Fruit fly (Drosophila melanogaster) whole organism, embryonic: ENCODE measurements around the gene Rpn2.

Experiments used
- Adf1 ChIP-seq: fragments of 200-800 bp; sonication (Bioruptor generic); IDR thresholded peaks from 2 replicates; pipeline ENCODE4 v1.3.6; 2022; ENCODE audit warnings: missing biosample characterization, missing genetic modification characterization
- CG10543 ChIP-seq: fragments of 200-800 bp; sonication (Bioruptor generic); optimal IDR thresholded peaks from 3 replicates; lab custom pipeline; 2017; ENCODE audit warnings: missing biosample characterization, mild to moderate bottlenecking, missing genetic modification characterization, moderate library complexity
- CG1602 ChIP-seq: fragments of 200-800 bp; sonication (Bioruptor generic); optimal IDR thresholded peaks from 3 replicates; lab custom pipeline; 2016; ENCODE audit warnings: missing biosample characterization, missing genetic modification characterization
- CG18599 ChIP-seq: fragments of 200-800 bp; sonication (Bioruptor generic); optimal IDR thresholded peaks from 3 replicates; lab custom pipeline; 2017; ENCODE audit warnings: missing biosample characterization, missing genetic modification characterization, mild to moderate bottlenecking, moderate library complexity, missing genetic modification reagents
- CG2678 ChIP-seq: fragments of 200-800 bp; sonication (Bioruptor generic); optimal IDR thresholded peaks from 3 replicates; lab custom pipeline; 2019; ENCODE audit warnings: missing biosample characterization, mild to moderate bottlenecking, missing genetic modification characterization, moderate library complexity
- CG30431 ChIP-seq: fragments of 200-800 bp; sonication (Bioruptor generic); optimal IDR thresholded peaks from 2 replicates; lab custom pipeline; 2017; ENCODE audit warnings: missing biosample characterization, missing genetic modification characterization
- CG3065 ChIP-seq: fragments of 200-800 bp; sonication (Bioruptor generic); optimal IDR thresholded peaks from 2 replicates; lab custom pipeline; 2016; ENCODE audit warnings: missing biosample characterization, missing genetic modification characterization
- CG34376 ChIP-seq: fragments of 200-800 bp; sonication (Bioruptor generic); optimal IDR thresholded peaks from 2 replicates; lab custom pipeline; 2018; ENCODE audit warnings: missing biosample characterization, mild to moderate bottlenecking, missing genetic modification characterization
- CG34422 ChIP-seq: fragments of 200-800 bp; sonication (Bioruptor generic); IDR thresholded peaks from 3 replicates; pipeline ENCODE4 v1.3.6; 2022; ENCODE audit warnings: missing biosample characterization, missing genetic modification characterization
- CG5245 ChIP-seq: fragments of 200-800 bp; sonication (Bioruptor generic); optimal IDR thresholded peaks from 3 replicates; lab custom pipeline; 2016; ENCODE audit warnings: missing biosample characterization, missing genetic modification characterization
- CG5953 ChIP-seq: fragments of 200-800 bp; sonication (Bioruptor generic); IDR thresholded peaks from 2 replicates; pipeline ENCODE4 v1.3.6; 2022; ENCODE audit warnings: missing biosample characterization, missing genetic modification characterization
- CG8765 ChIP-seq: fragments of 200-800 bp; sonication (Bioruptor generic); IDR thresholded peaks from 2 replicates; pipeline ENCODE4 v1.3.6; 2022; ENCODE audit warnings: missing biosample characterization, missing genetic modification characterization
- Dip2 ChIP-seq: fragments of 200-800 bp; sonication (Bioruptor generic); IDR thresholded peaks from 2 replicates; pipeline ENCODE4 v1.3.6; 2022; ENCODE audit warnings: missing biosample characterization, missing genetic modification characterization
- Ets65A ChIP-seq: fragments of 200-800 bp; sonication (Bioruptor generic); peaks from one replicate; lab custom pipeline; 2016; ENCODE audit warnings: missing biosample characterization, missing genetic modification characterization
- GATAe ChIP-seq: fragments of 200-800 bp; sonication (Bioruptor generic); conservative IDR thresholded peaks from 2 replicates; pipeline ENCODE4 v1.3.6; 2022; ENCODE audit warnings: missing biosample characterization, missing genetic modification characterization
- Gsc ChIP-seq: fragments of 200-800 bp; sonication (Bioruptor generic); IDR thresholded peaks from 2 replicates; pipeline ENCODE4 v1.3.6; 2022; ENCODE audit warnings: missing biosample characterization, missing genetic modification characterization
- Hey ChIP-seq: fragments of 200-800 bp; sonication (Bioruptor generic); optimal IDR thresholded peaks from 3 replicates; lab custom pipeline; 2018; ENCODE audit warnings: missing biosample characterization, mild to moderate bottlenecking, missing genetic modification characterization
- HmgZ ChIP-seq: fragments of 200-800 bp; sonication (Bioruptor generic); optimal IDR thresholded peaks from 2 replicates; lab custom pipeline; 2018; ENCODE audit warnings: missing biosample characterization, mild to moderate bottlenecking, missing genetic modification characterization
- Hr3 ChIP-seq: fragments of 200-800 bp; sonication (Bioruptor generic); optimal IDR thresholded peaks from 3 replicates; lab custom pipeline; 2016; ENCODE audit warnings: missing biosample characterization, missing genetic modification characterization
- Jarid2 ChIP-seq: fragments of 200-800 bp; sonication (Bioruptor generic); optimal IDR thresholded peaks from 3 replicates; lab custom pipeline; 2017; ENCODE audit warnings: mild to moderate bottlenecking, missing biosample characterization, missing genetic modification reagents, missing genetic modification characterization
- Kr ChIP-seq: fragments of 200-800 bp; sonication (Bioruptor generic); optimal IDR thresholded peaks from 2 replicates; lab custom pipeline; 2017; ENCODE audit warnings: missing biosample characterization, mild to moderate bottlenecking, missing genetic modification characterization
- Meics ChIP-seq: fragments of 200-800 bp; sonication (Bioruptor generic); optimal IDR thresholded peaks from 2 replicates; lab custom pipeline; 2017; ENCODE audit warnings: missing biosample characterization, mild to moderate bottlenecking, missing genetic modification characterization
- NK7.1 ChIP-seq: fragments of 200-800 bp; sonication (Bioruptor generic); optimal IDR thresholded peaks from 3 replicates; lab custom pipeline; 2016; ENCODE audit warnings: missing biosample characterization, missing genetic modification characterization
- Oli ChIP-seq: fragments of 200-800 bp; sonication (Bioruptor generic); optimal IDR thresholded peaks from 2 replicates; lab custom pipeline; 2018; ENCODE audit warnings: missing biosample characterization, mild to moderate bottlenecking, missing genetic modification characterization, moderate library complexity
- Sox102F ChIP-seq: fragments of 200-800 bp; sonication (Bioruptor generic); optimal IDR thresholded peaks from 2 replicates; lab custom pipeline; 2018; ENCODE audit warnings: missing biosample characterization, mild to moderate bottlenecking, missing genetic modification characterization, moderate library complexity
- Tbp ChIP-seq: fragments of >200 bp; optimal IDR thresholded peaks from 2 replicates; lab custom pipeline; 2018; ENCODE audit warnings: missing biosample characterization, missing genetic modification characterization
- Vsx1 ChIP-seq: fragments of 200-800 bp; sonication (Bioruptor generic); optimal IDR thresholded peaks from 2 replicates; lab custom pipeline; 2017; ENCODE audit warnings: missing biosample characterization, mild to moderate bottlenecking, missing genetic modification characterization, missing genetic modification reagents
- ab ChIP-seq: fragments of 200-800 bp; sonication (Bioruptor generic); optimal IDR thresholded peaks from 2 replicates; lab custom pipeline; 2016; ENCODE audit warnings: missing biosample characterization, missing genetic modification characterization
- bigmax ChIP-seq: fragments of 200-800 bp; sonication (Bioruptor generic); optimal IDR thresholded peaks from 2 replicates; lab custom pipeline; 2018; ENCODE audit warnings: missing biosample characterization, mild to moderate bottlenecking, missing genetic modification characterization
- ci ChIP-seq: fragments of 200-800 bp; sonication (Bioruptor generic); IDR thresholded peaks from 3 replicates; pipeline ENCODE4 v1.3.6; 2022; ENCODE audit warnings: missing biosample characterization, missing genetic modification characterization
- croc ChIP-seq: fragments of 200-800 bp; sonication (Bioruptor generic); conservative IDR thresholded peaks from 3 replicates; pipeline ENCODE4 v1.3.6; 2022; ENCODE audit warnings: missing biosample characterization, missing genetic modification characterization
- esg ChIP-seq: fragments of 200-800 bp; sonication (Bioruptor generic); conservative IDR thresholded peaks from 2 replicates; pipeline ENCODE4 v1.3.6; 2022; ENCODE audit warnings: missing biosample characterization, missing genetic modification characterization
- eve ChIP-seq, 2 experiments: fragments of >200 bp; optimal IDR thresholded peaks; 2 replicates each; lab custom pipeline; 2017; ENCODE audit warnings: missing biosample characterization in 2 of 2, missing genetic modification characterization in 2 of 2
- exex ChIP-seq: fragments of 200-800 bp; sonication (Bioruptor generic); optimal IDR thresholded peaks from 4 replicates; lab custom pipeline; 2018; ENCODE audit warnings: missing biosample characterization, mild to moderate bottlenecking, missing genetic modification characterization, moderate library complexity
- eyg ChIP-seq: fragments of 200-800 bp; sonication (Bioruptor generic); optimal IDR thresholded peaks from 3 replicates; lab custom pipeline; 2016; ENCODE audit warnings: missing biosample characterization, missing genetic modification characterization
- grn ChIP-seq: fragments of 200-800 bp; sonication (Bioruptor generic); optimal IDR thresholded peaks from 3 replicates; lab custom pipeline; 2017; ENCODE audit warnings: missing biosample characterization, missing genetic modification characterization
- gro ChIP-seq: fragments of 200-800 bp; sonication (Bioruptor generic); optimal IDR thresholded peaks from 2 replicates; lab custom pipeline; 2016; ENCODE audit warnings: missing biosample characterization, missing genetic modification characterization
- lab ChIP-seq: fragments of 200-800 bp; sonication (Bioruptor generic); optimal IDR thresholded peaks from 3 replicates; lab custom pipeline; 2017; ENCODE audit warnings: missing biosample characterization, missing genetic modification characterization, mild to moderate bottlenecking, moderate library complexity, missing genetic modification reagents
- lola ChIP-seq, 3 experiments: fragments of >200 bp in 2 of 3; fragments of 200-800 bp in 1 of 3; sonication (Bioruptor generic) in 1 of 3; optimal IDR thresholded peaks; 2 replicates each; lab custom pipeline; 2017 to 2019; ENCODE audit warnings: missing biosample characterization in 3 of 3, missing genetic modification characterization in 3 of 3, mild to moderate bottlenecking in 1 of 3, moderate library complexity in 1 of 3
- mirr ChIP-seq: fragments of 200-800 bp; sonication (Bioruptor generic); optimal IDR thresholded peaks from 3 replicates; lab custom pipeline; 2018; ENCODE audit warnings: missing biosample characterization, mild to moderate bottlenecking, missing genetic modification characterization
- otp ChIP-seq: fragments of 200-800 bp; sonication (Bioruptor generic); IDR thresholded peaks from 3 replicates; pipeline ENCODE4, ENCODE4 v1.3.6; 2022; ENCODE audit warnings: missing biosample characterization, missing genetic modification characterization
- pho ChIP-seq: fragments of 200-800 bp; sonication (Bioruptor generic); optimal IDR thresholded peaks from 2 replicates; lab custom pipeline; 2016; ENCODE audit warnings: missing biosample characterization, missing genetic modification characterization
- pnt ChIP-seq: fragments of 200-800 bp; sonication (Bioruptor generic); optimal IDR thresholded peaks from 3 replicates; lab custom pipeline; 2016; ENCODE audit warnings: missing biosample characterization, missing genetic modification characterization
- sens-2 ChIP-seq: fragments of 200-800 bp; sonication (Bioruptor generic); IDR thresholded peaks from 2 replicates; pipeline ENCODE4 v1.3.6; 2022; ENCODE audit warnings: missing biosample characterization, missing genetic modification characterization
- seq ChIP-seq: fragments of 200-800 bp; sonication (Bioruptor generic); IDR thresholded peaks from 2 replicates; pipeline ENCODE4 v1.3.6; 2022; ENCODE audit warnings: missing biosample characterization, missing genetic modification characterization
- ssp ChIP-seq: fragments of 200-800 bp; sonication (Bioruptor generic); IDR thresholded peaks from 2 replicates; pipeline ENCODE4 v1.3.6; 2022; ENCODE audit warnings: missing biosample characterization, missing genetic modification characterization
- sug ChIP-seq: fragments of 200-800 bp; optimal IDR thresholded peaks from 2 replicates; lab custom pipeline; 2019; ENCODE audit warnings: missing biosample characterization, mild to moderate bottlenecking, missing genetic modification characterization, moderate library complexity
- usp ChIP-seq: fragments of >200 bp; optimal IDR thresholded peaks from 2 replicates; lab custom pipeline; 2017; ENCODE audit warnings: missing biosample characterization, missing genetic modification characterization
- vnd ChIP-seq: fragments of 200-800 bp; sonication (Bioruptor generic); IDR thresholded peaks from 3 replicates; pipeline ENCODE4 v1.3.6; 2022; ENCODE audit warnings: missing biosample characterization, missing genetic modification characterization; ENCODE audit not compliant: partially characterized antibody
- z ChIP-seq: fragments of 200-800 bp; sonication (Bioruptor generic); IDR thresholded peaks from 3 replicates; pipeline ENCODE4 v1.3.6; 2022; ENCODE audit warnings: missing biosample characterization, missing genetic modification characterization

The Rpn2 gene

DNA sequence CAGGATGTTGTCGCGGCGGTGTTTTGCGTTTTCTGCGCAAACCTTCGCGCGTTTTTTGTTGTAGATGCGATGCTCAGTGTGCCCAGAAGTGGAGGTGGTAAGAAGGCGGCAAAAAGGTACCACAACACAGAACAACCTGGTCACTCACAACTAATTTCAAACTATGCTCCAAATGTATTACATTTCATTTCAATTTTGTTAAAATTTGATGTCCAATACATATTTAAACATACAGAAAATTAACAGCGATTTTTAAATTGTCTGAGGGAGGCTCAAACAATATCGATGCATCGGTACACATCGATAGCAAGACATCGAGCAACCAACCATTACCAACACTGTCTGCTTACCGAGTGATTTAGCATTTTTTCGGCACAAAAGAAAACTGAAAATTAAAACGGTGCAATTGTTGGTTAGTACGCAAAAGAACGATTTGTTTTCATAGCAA is at the start of gene Rpn2, which contains the start of gene Slbp (continued):
- no peak for TF ChIP-seq eve (GFP tag; optimal IDR thresholded peaks at IDR 0.05; lab: Kevin White, UChicago)
- no peak for TF ChIP-seq Sox102F (GFP tag; lab: Kevin White, UChicago)
- no peak for TF ChIP-seq Kr
- peak in 1 of 3 experiments; percentile 25 for TF ChIP-seq lola (GFP tag; optimal IDR thresholded peaks at IDR 0.05; lab: Kevin White, UChicago)
- TF ChIP-seq NK7.1 (GFP tag; lab: Kevin White, UChicago) = no peak
- TF ChIP-seq CG34422 (GFP tag; lab: Robert Waterston, UW) = peak; percentile 47; the same call in 2 of the 3 replicates
- no peak for TF ChIP-seq CG8765
- peak; percentile 68 for TF ChIP-seq pho (GFP tag; lab: Kevin White, UChicago)
- TF ChIP-seq ssp (GFP tag; lab: Robert Waterston, UW) = peak; percentile 34; the same call in 1 of the 2 replicates
- TF ChIP-seq usp (GFP tag; lab: Kevin White, UChicago) = no peak
- TF ChIP-seq Hr3 = peak; percentile 42
- peak; percentile 53 for TF ChIP-seq eyg (GFP tag; lab: Kevin White, UChicago)
- no peak for TF ChIP-seq croc (GFP tag; lab: Robert Waterston, UW)
- TF ChIP-seq Gsc (GFP tag; lab: Robert Waterston, UW) = no peak
- no peak for TF ChIP-seq seq (GFP tag; lab: Robert Waterston, UW)
- TF ChIP-seq Ets65A (GFP tag; lab: Kevin White, UChicago) = peak; percentile 89
- TF ChIP-seq CG30431 = no peak
- TF ChIP-seq z = no peak
- no peak for TF ChIP-seq Oli
- no peak for TF ChIP-seq Adf1 (GFP tag; lab: Robert Waterston, UW)
- no peak for TF ChIP-seq pnt (GFP tag; lab: Kevin White, UChicago)
- TF ChIP-seq bigmax = no peak
- no peak for TF ChIP-seq CG1602 (GFP tag; lab: Kevin White, UChicago)
- TF ChIP-seq ab = no peak
- no peak for TF ChIP-seq CG5245 (GFP tag; lab: Kevin White, UChicago)

DNA sequence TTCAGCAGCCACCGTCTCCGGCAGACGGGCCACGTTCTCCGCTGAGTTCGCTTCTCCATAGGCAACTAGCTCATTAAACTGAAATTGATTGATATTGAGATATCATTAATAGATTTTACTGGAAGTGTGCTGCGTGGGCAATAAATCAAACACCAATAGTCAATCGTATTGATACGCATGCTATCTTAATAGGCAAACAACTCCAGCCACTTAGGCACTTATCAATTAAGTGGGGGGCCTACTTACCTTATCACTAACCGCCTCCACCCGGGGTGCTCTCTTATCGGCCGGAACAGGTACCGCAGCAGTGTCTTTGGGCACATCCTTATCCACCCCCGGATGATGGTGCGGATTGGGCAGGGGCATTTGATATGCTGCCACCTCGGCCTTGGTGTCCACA is 41.5 kb upstream of the Rpn2 start:
- TF ChIP-seq gro (GFP tag; lab: Kevin White, UChicago) (peak; percentile 88), CG18599 (GFP tag; lab: Kevin White, UChicago) (peak; percentile 74), CG3065 (GFP tag; lab: Kevin White, UChicago) (no peak), sens-2 (GFP tag; lab: Robert Waterston, UW) (0 out of 2 replicates have a peak, but pooled peaks have one; percentile 20), CG5953 (GFP tag; lab: Robert Waterston, UW) (no peak), Tbp (GFP tag; lab: Kevin White, UChicago) (no peak), Vsx1 (GFP tag; lab: Kevin White, UChicago) (peak; percentile 99), vnd (GFP tag; lab: Robert Waterston, UW) (0 out of 3 replicates have a peak, but pooled peaks have one; percentile 48), GATAe (GFP tag; lab: Robert Waterston, UW) (peak; percentile 87; the same call in 1 of the 2 replicates), ci (GFP tag; lab: Robert Waterston, UW) (0 out of 3 replicates have a peak, but pooled peaks have one; percentile 19), exex (tag; lab: Kevin White, UChicago) (peak; percentile 100), Hey (peak; percentile 98), lab (GFP tag; lab: Kevin White, UChicago) (peak; percentile 90), grn (GFP tag; lab: Kevin White, UChicago) (peak; percentile 97), CG34376 (peak; percentile 70), HmgZ (tag; lab: Kevin White, UChicago) (peak; percentile 1), mirr (GFP tag; lab: Kevin White, UChicago) (peak; percentile 97), ab (no peak), eve (GFP tag; optimal IDR thresholded peaks at IDR 0.05; lab: Kevin White, UChicago) (no peak), Jarid2 (GFP tag; lab: Kevin White, UChicago) (peak; percentile 29), Dip2 (GFP tag; lab: Robert Waterston, UW) (no peak), esg (GFP tag; lab: Robert Waterston, UW) (no peak), sug (tag; lab: Kevin White, UChicago) (peak; percentile 99), otp (GFP tag; lab: Robert Waterston, UW) (0 out of 3 replicates have a peak, but pooled peaks have one; percentile 22), Meics (GFP tag; lab: Kevin White, UChicago) (no peak), CG2678 (tag; lab: Kevin White, UChicago) (no peak), CG10543 (GFP tag; lab: Kevin White, UChicago) (peak; percentile 38)
- TF ChIP-seq, all 482 proteins: peak for 18
